Fruit fly (Drosophila melanogaster): ENCODE data around the gene RpS27.

The RpS27 gene

dm6 chr3R:25292864-25293284, 45.6 kb upstream of the RpS27 start, which contains the start of gene CG31098 (continued):
- TF ChIP-seq CG12942 (GFP tag; optimal IDR thresholded peaks at IDR 0.05): no peak
- peak; percentile 48 for TF ChIP-seq salm (tag; optimal IDR thresholded peaks at IDR 0.05)
- TF ChIP-seq CG17912 (GFP tag; optimal IDR thresholded peaks at IDR 0.05): no peak
- no peak for TF ChIP-seq gcm2 (GFP tag; optimal IDR thresholded peaks at IDR 0.05)
- TF ChIP-seq Atf3 (GFP tag; optimal IDR thresholded peaks at IDR 0.05): no peak
- TF ChIP-seq chinmo (GFP tag; IDR thresholded peaks at IDR 0.05; ENCODE audit: partially characterized antibody): peak; percentile 81; the same call in 2 of the 4 replicates
- no peak for TF ChIP-seq D (optimal IDR thresholded peaks at IDR 0.05)
- no peak for TF ChIP-seq D (GFP tag; optimal IDR thresholded peaks at IDR 0.05)
- no peak for TF ChIP-seq CG9876 (GFP tag; optimal IDR thresholded peaks at IDR 0.05)
- no peak for TF ChIP-seq Max (GFP tag; optimal IDR thresholded peaks at IDR 0.05)
- no peak for TF ChIP-seq shn (GFP tag; optimal IDR thresholded peaks at IDR 0.05)
- no peak for TF ChIP-seq CG14441 (GFP tag; IDR thresholded peaks at IDR 0.05)
- TF ChIP-seq CG6765 (GFP tag; optimal IDR thresholded peaks at IDR 0.05): peak; percentile 52
- TF ChIP-seq Kr (GFP tag; optimal IDR thresholded peaks at IDR 0.05): no peak
- TF ChIP-seq ci (GFP tag; IDR thresholded peaks at IDR 0.05): peak; percentile 22; the same call in 1 of the 3 replicates
- TF ChIP-seq slou (GFP tag; optimal IDR thresholded peaks at IDR 0.05): no peak
- no peak for TF ChIP-seq pnt (GFP tag; optimal IDR thresholded peaks at IDR 0.05)
- TF ChIP-seq Dad (GFP tag; optimal IDR thresholded peaks at IDR 0.05): no peak
- TF ChIP-seq CG14860 (GFP tag; IDR thresholded peaks at IDR 0.05; ENCODE audit: partially characterized antibody): no peak
- no peak for TF ChIP-seq nau (GFP tag; optimal IDR thresholded peaks at IDR 0.05)
- TF ChIP-seq CG2889 (GFP tag; IDR thresholded peaks at IDR 0.05): no peak
- no peak for TF ChIP-seq Bgb (GFP tag; IDR thresholded peaks at IDR 0.05; ENCODE audit: partially characterized antibody)
- TF ChIP-seq HLH3B (GFP tag; IDR thresholded peaks at IDR 0.05): no peak
- no peak; the same call in 1 of the 2 replicates for TF ChIP-seq ranshi (GFP tag; IDR thresholded peaks at IDR 0.05)
- no peak for TF ChIP-seq CG1024 (GFP tag; IDR thresholded peaks at IDR 0.05)
- no peak for TF ChIP-seq Hmx (GFP tag; optimal IDR thresholded peaks at IDR 0.05)
- TF ChIP-seq Sry-δ (GFP tag; optimal IDR thresholded peaks at IDR 0.05): no peak
- TF ChIP-seq prd (optimal IDR thresholded peaks at IDR 0.05): no peak
- no peak for TF ChIP-seq prd (GFP tag; IDR thresholded peaks at IDR 0.05)
- no peak for TF ChIP-seq cg (GFP tag; optimal IDR thresholded peaks at IDR 0.05)
- TF ChIP-seq oc (tag; optimal IDR thresholded peaks at IDR 0.05): no peak
- no peak for TF ChIP-seq CG2116 (GFP tag; optimal IDR thresholded peaks at IDR 0.05)
- no peak for TF ChIP-seq CG17186 (GFP tag; optimal IDR thresholded peaks at IDR 0.05)
- TF ChIP-seq Hey (tag; optimal IDR thresholded peaks at IDR 0.05): no peak
- TF ChIP-seq CG7357 (GFP tag; IDR thresholded peaks at IDR 0.05): no peak
- TF ChIP-seq CG17361 (GFP tag; IDR thresholded peaks at IDR 0.05): no peak
- no peak for TF ChIP-seq insv (GFP tag; optimal IDR thresholded peaks at IDR 0.05)
- peak; percentile 63 for TF ChIP-seq Jarid2 (GFP tag; optimal IDR thresholded peaks at IDR 0.05)
- TF ChIP-seq CG7963 (GFP tag; IDR thresholded peaks at IDR 0.05; ENCODE audit: partially characterized antibody): no peak
- TF ChIP-seq CG18262 (tag; optimal IDR thresholded peaks at IDR 0.05): no peak
- TF ChIP-seq CG8359 (GFP tag; optimal IDR thresholded peaks at IDR 0.05; ENCODE audit: borderline replicate concordance): no peak
- no peak for TF ChIP-seq CG7745 (tag; optimal IDR thresholded peaks at IDR 0.05)
- no peak for TF ChIP-seq kah (GFP tag; optimal IDR thresholded peaks at IDR 0.05)
- no peak for TF ChIP-seq dysf (GFP tag; IDR thresholded peaks at IDR 0.05)
- no peak for TF ChIP-seq CG14050 (GFP tag; IDR thresholded peaks at IDR 0.05)
- TF ChIP-seq her (GFP tag; optimal IDR thresholded peaks at IDR 0.05): no peak
- TF ChIP-seq CG15696 (tag; optimal IDR thresholded peaks at IDR 0.05): no peak
- no peak for TF ChIP-seq lov (optimal IDR thresholded peaks at IDR 0.05)
- no peak for TF ChIP-seq lov (GFP tag; IDR thresholded peaks at IDR 0.05)
- no peak for TF ChIP-seq CG4854 (GFP tag; optimal IDR thresholded peaks at IDR 0.05)
- no peak for TF ChIP-seq phol (tag; optimal IDR thresholded peaks at IDR 0.05)
- no peak for TF ChIP-seq CG4730 (GFP tag; IDR thresholded peaks at IDR 0.05)
- peak; percentile 60 for TF ChIP-seq PHDP (tag; optimal IDR thresholded peaks at IDR 0.05)

Data from whole organism, embryonic.